Fruit fly (Drosophila melanogaster): ENCODE data around the gene CG13073.

DNA sequence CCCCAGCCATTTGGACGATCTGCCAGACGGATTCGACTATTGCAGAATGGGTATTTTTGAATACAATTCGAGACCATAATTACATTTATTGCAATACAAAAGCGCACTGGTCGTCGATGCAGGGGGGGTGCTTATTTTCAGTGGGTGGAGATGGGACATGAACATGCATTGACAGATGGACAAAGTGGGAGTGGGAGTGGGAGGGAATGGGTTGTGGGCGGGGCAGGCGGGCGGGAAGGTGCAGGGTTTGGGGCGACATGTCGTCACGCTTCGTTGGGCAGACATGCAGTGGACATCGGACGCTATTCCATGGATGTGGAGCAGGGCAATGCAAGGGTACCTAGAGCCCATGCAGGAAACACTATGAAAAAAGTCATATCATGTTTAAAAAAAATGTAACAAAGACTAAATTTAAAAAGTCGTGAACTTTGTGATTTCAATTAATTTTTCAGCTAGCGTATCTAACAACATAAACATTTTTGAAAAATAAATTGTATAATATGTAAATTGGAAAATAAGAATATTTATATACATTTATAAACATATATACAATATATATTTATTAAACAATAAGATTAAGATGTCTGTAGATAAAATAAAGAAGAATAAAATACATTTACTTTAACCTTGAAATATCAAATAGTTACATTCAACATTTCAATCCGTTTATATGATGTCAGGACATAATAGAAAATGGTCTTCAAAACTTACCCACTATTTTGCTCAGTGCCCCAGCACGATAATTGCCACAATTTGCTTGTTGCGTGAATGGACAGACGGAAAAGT is 8.9 kb downstream of the CG13073 start:
- TF ChIP-seq CG8478 (optimal IDR thresholded peaks at IDR 0.05) (no peak), CTCF (optimal IDR thresholded peaks at IDR 0.05) (no peak)

Data from S2 (cell line).